Fruit fly (Drosophila melanogaster) whole organism, embryonic: ENCODE measurements around the gene Sulf1.
A peak's percentile ranks its signal among the peaks of the same experiment; 100 is the strongest.

Source experiments
- Antp ChIP-seq: fragments of 200-800 bp; sonication (Bioruptor generic); optimal IDR thresholded peaks from 3 replicates; lab custom pipeline; 2016; ENCODE audit warnings: missing biosample characterization, missing genetic modification characterization
- CG10565 ChIP-seq: fragments of 200-800 bp; sonication (Bioruptor generic); optimal IDR thresholded peaks from 3 replicates; lab custom pipeline; 2016; ENCODE audit warnings: missing biosample characterization, mild to moderate bottlenecking, missing genetic modification characterization
- CG12155 ChIP-seq: fragments of 200-800 bp; sonication (Bioruptor generic); optimal IDR thresholded peaks from 3 replicates; lab custom pipeline; 2016; ENCODE audit warnings: missing biosample characterization, missing genetic modification characterization
- CG14050 ChIP-seq: fragments of 200-800 bp; sonication (Bioruptor generic); IDR thresholded peaks from 3 replicates; pipeline ENCODE4 v1.3.6; 2022; ENCODE audit warnings: missing biosample characterization, missing genetic modification characterization
- CG14710 ChIP-seq: fragments of 200-800 bp; sonication (Bioruptor generic); optimal IDR thresholded peaks from 3 replicates; lab custom pipeline; 2019; ENCODE audit warnings: missing biosample characterization, mild to moderate bottlenecking, missing genetic modification characterization, moderate library complexity
- CG14965 ChIP-seq: fragments of 200-800 bp; sonication (Bioruptor generic); optimal IDR thresholded peaks from 2 replicates; lab custom pipeline; 2016; ENCODE audit warnings: missing biosample characterization, missing genetic modification characterization, borderline replicate concordance
- CG16863 ChIP-seq: fragments of 200-800 bp; sonication (Bioruptor generic); optimal IDR thresholded peaks from 3 replicates; lab custom pipeline; 2016; ENCODE audit warnings: missing biosample characterization, missing genetic modification characterization
- CG17359 ChIP-seq: fragments of 200-800 bp; sonication (Bioruptor generic); optimal IDR thresholded peaks from 3 replicates; lab custom pipeline; 2018; ENCODE audit warnings: missing biosample characterization, mild to moderate bottlenecking, missing genetic modification characterization, moderate library complexity
- CG17612 ChIP-seq: fragments of 200-800 bp; sonication (Bioruptor generic); IDR thresholded peaks from 2 replicates; pipeline ENCODE4 v1.3.6; 2022; ENCODE audit warnings: missing biosample characterization, missing genetic modification characterization
- CG17829 ChIP-seq: fragments of 200-800 bp; optimal IDR thresholded peaks from 2 replicates; lab custom pipeline; 2019; ENCODE audit warnings: missing biosample characterization, mild to moderate bottlenecking, missing genetic modification characterization, moderate library complexity
- CG18011 ChIP-seq: fragments of 200-800 bp; sonication (Bioruptor generic); optimal IDR thresholded peaks from 2 replicates; lab custom pipeline; 2017; ENCODE audit warnings: missing biosample characterization, missing genetic modification characterization, mild to moderate bottlenecking, moderate library complexity, missing genotype
- CG18764 ChIP-seq: fragments of 200-800 bp; sonication (Bioruptor generic); optimal IDR thresholded peaks from 3 replicates; lab custom pipeline; 2016; ENCODE audit warnings: missing biosample characterization, missing genetic modification characterization
- CG2129 ChIP-seq: fragments of 200-800 bp; sonication (Bioruptor generic); IDR thresholded peaks from 2 replicates; pipeline ENCODE4 v1.3.6; 2022; ENCODE audit warnings: missing biosample characterization, missing genetic modification characterization; ENCODE audit not compliant: partially characterized antibody
- CG2712 ChIP-seq: fragments of 200-800 bp; optimal IDR thresholded peaks from 3 replicates; lab custom pipeline; 2019; ENCODE audit warnings: missing biosample characterization, mild to moderate bottlenecking, missing genetic modification characterization, moderate library complexity
- CG3838 ChIP-seq: fragments of 200-800 bp; sonication (Bioruptor generic); optimal IDR thresholded peaks from 3 replicates; lab custom pipeline; 2016; ENCODE audit warnings: missing biosample characterization, missing genetic modification characterization
- CG3995 ChIP-seq: fragments of 200-800 bp; sonication (Bioruptor generic); optimal IDR thresholded peaks from 3 replicates; lab custom pipeline; 2016; ENCODE audit warnings: missing biosample characterization, missing genetic modification characterization
- CG4404 ChIP-seq: fragments of 200-800 bp; sonication (Bioruptor generic); IDR thresholded peaks from 2 replicates; pipeline ENCODE4 v1.3.6; 2022; ENCODE audit warnings: missing biosample characterization, missing genetic modification characterization
- CG8089 ChIP-seq: fragments of 200-800 bp; sonication (Bioruptor generic); optimal IDR thresholded peaks from 3 replicates; lab custom pipeline; 2016; ENCODE audit warnings: missing biosample characterization, missing genetic modification characterization
- CG8765 ChIP-seq: fragments of 200-800 bp; sonication (Bioruptor generic); IDR thresholded peaks from 2 replicates; pipeline ENCODE4 v1.3.6; 2022; ENCODE audit warnings: missing biosample characterization, missing genetic modification characterization
- Hmr ChIP-seq: fragments of 200-800 bp; sonication (Bioruptor generic); optimal IDR thresholded peaks from 3 replicates; lab custom pipeline; 2017; ENCODE audit warnings: mild to moderate bottlenecking, missing biosample characterization, missing genetic modification reagents, missing genetic modification characterization
- Mrtf ChIP-seq: fragments of 200-800 bp; sonication (Bioruptor generic); IDR thresholded peaks from 3 replicates; pipeline ENCODE4 v1.3.6; 2022; ENCODE audit warnings: missing biosample characterization, missing genetic modification characterization
- NC2β ChIP-seq: fragments of 200-800 bp; sonication (Bioruptor generic); optimal IDR thresholded peaks from 2 replicates; lab custom pipeline; 2016; ENCODE audit warnings: missing biosample characterization, missing genetic modification characterization
- Nf-YB ChIP-seq: fragments of 200-800 bp; sonication (Bioruptor generic); optimal IDR thresholded peaks from 3 replicates; lab custom pipeline; 2019; ENCODE audit warnings: missing biosample characterization, mild to moderate bottlenecking, missing genetic modification characterization, moderate library complexity
- Opbp ChIP-seq: fragments of 200-800 bp; sonication (Bioruptor generic); IDR thresholded peaks from 3 replicates; pipeline ENCODE4 v1.3.6; 2022; ENCODE audit warnings: missing biosample characterization, missing genetic modification characterization; ENCODE audit not compliant: partially characterized antibody
- Optix ChIP-seq: fragments of 200-800 bp; sonication (Bioruptor generic); IDR thresholded peaks from 3 replicates; pipeline ENCODE4 v1.3.6; 2022; ENCODE audit warnings: missing biosample characterization, missing genetic modification characterization
- Ravus ChIP-seq: fragments of 200-800 bp; sonication (Bioruptor generic); IDR thresholded peaks from 2 replicates; pipeline ENCODE4 v1.3.6; 2022; ENCODE audit warnings: missing biosample characterization, missing genetic modification characterization
- Scr ChIP-seq: fragments of 200-800 bp; sonication (Bioruptor generic); IDR thresholded peaks from 2 replicates; pipeline ENCODE4 v1.3.6; 2022; ENCODE audit warnings: missing biosample characterization, missing genetic modification characterization; ENCODE audit not compliant: partially characterized antibody
- Ssrp ChIP-seq: fragments of 200-800 bp; sonication (Bioruptor generic); optimal IDR thresholded peaks from 2 replicates; lab custom pipeline; 2018; ENCODE audit warnings: missing biosample characterization, mild to moderate bottlenecking, missing genetic modification characterization, moderate library complexity
- aop ChIP-seq: fragments of 200-800 bp; sonication (Bioruptor generic); IDR thresholded peaks from 2 replicates; pipeline ENCODE4 v1.3.6; 2022; ENCODE audit warnings: missing biosample characterization, missing genetic modification characterization
- chn ChIP-seq: fragments of 200-800 bp; sonication (Bioruptor generic); optimal IDR thresholded peaks from 2 replicates; lab custom pipeline; 2016; ENCODE audit warnings: missing biosample characterization, missing genetic modification characterization
- dan ChIP-seq: fragments of 200-800 bp; sonication (Bioruptor generic); IDR thresholded peaks from 2 replicates; pipeline ENCODE4 v1.3.6; 2022; ENCODE audit warnings: missing biosample characterization, missing genetic modification characterization
- ems ChIP-seq: fragments of 200-800 bp; sonication (Bioruptor generic); optimal IDR thresholded peaks from 3 replicates; lab custom pipeline; 2016; ENCODE audit warnings: missing biosample characterization, missing genetic modification characterization
- gfzf ChIP-seq: fragments of 200-800 bp; sonication (Bioruptor generic); optimal IDR thresholded peaks from 2 replicates; lab custom pipeline; 2016; ENCODE audit warnings: missing biosample characterization, mild to moderate bottlenecking, missing genetic modification characterization, moderate library complexity
- gsb-n ChIP-seq: fragments of 200-800 bp; sonication (Bioruptor generic); optimal IDR thresholded peaks from 3 replicates; lab custom pipeline; 2018; ENCODE audit warnings: missing biosample characterization, mild to moderate bottlenecking, missing genetic modification characterization
- hth ChIP-seq: fragments of >200 bp; optimal IDR thresholded peaks from 2 replicates; lab custom pipeline; 2017; ENCODE audit warnings: inconsistent platforms
- kah ChIP-seq: fragments of 200-800 bp; sonication (Bioruptor generic); optimal IDR thresholded peaks from 2 replicates; lab custom pipeline; 2018; ENCODE audit warnings: missing biosample characterization, mild to moderate bottlenecking, missing genetic modification characterization
- lmd ChIP-seq: fragments of 200-800 bp; sonication (Bioruptor generic); IDR thresholded peaks from 2 replicates; pipeline ENCODE4 v1.3.6; 2022; ENCODE audit warnings: missing biosample characterization, missing genetic modification characterization
- mld ChIP-seq: fragments of 200-800 bp; sonication (Bioruptor generic); IDR thresholded peaks from 3 replicates; pipeline ENCODE4 v1.3.6; 2022; ENCODE audit warnings: missing biosample characterization, missing genetic modification characterization; ENCODE audit not compliant: partially characterized antibody
- nerfin-2 ChIP-seq: fragments of 200-800 bp; sonication (Bioruptor generic); IDR thresholded peaks from 2 replicates; pipeline ENCODE4 v1.3.6; 2022; ENCODE audit warnings: missing biosample characterization, missing genetic modification characterization; ENCODE audit not compliant: partially characterized antibody
- otp ChIP-seq: fragments of 200-800 bp; sonication (Bioruptor generic); IDR thresholded peaks from 3 replicates; pipeline ENCODE4, ENCODE4 v1.3.6; 2022; ENCODE audit warnings: missing biosample characterization, missing genetic modification characterization
- pho ChIP-seq: fragments of 200-800 bp; sonication (Bioruptor generic); optimal IDR thresholded peaks from 2 replicates; lab custom pipeline; 2016; ENCODE audit warnings: missing biosample characterization, missing genetic modification characterization
- pros ChIP-seq: fragments of 200-800 bp; sonication (Bioruptor generic); optimal IDR thresholded peaks from 3 replicates; lab custom pipeline; 2019; ENCODE audit warnings: missing biosample characterization, mild to moderate bottlenecking, missing genetic modification characterization, moderate library complexity
- ro ChIP-seq: fragments of 200-800 bp; sonication (Bioruptor generic); IDR thresholded peaks from 2 replicates; pipeline ENCODE4 v1.3.6; 2022; ENCODE audit warnings: missing biosample characterization, missing genetic modification characterization
- salm ChIP-seq: fragments of 200-800 bp; sonication (Bioruptor generic); optimal IDR thresholded peaks from 2 replicates; lab custom pipeline; 2018; ENCODE audit warnings: missing biosample characterization, mild to moderate bottlenecking, missing genetic modification characterization
- sob ChIP-seq: fragments of 200-800 bp; sonication (Bioruptor generic); IDR thresholded peaks from 2 replicates; pipeline ENCODE4 v1.3.6; 2022; ENCODE audit warnings: missing biosample characterization, missing genetic modification characterization
- tin ChIP-seq: fragments of 200-800 bp; sonication (Bioruptor generic); optimal IDR thresholded peaks from 3 replicates; lab custom pipeline; 2016; ENCODE audit warnings: missing biosample characterization, missing genetic modification characterization
- tio ChIP-seq: fragments of 200-800 bp; sonication (Bioruptor generic); optimal IDR thresholded peaks from 2 replicates; lab custom pipeline; 2017; ENCODE audit warnings: missing biosample characterization, missing genetic modification characterization, inconsistent platforms
- twi ChIP-seq: fragments of 200-800 bp; optimal IDR thresholded peaks from 2 replicates; lab custom pipeline; 2019; ENCODE audit warnings: missing biosample characterization, mild to moderate bottlenecking, missing genetic modification characterization, moderate library complexity
- tx ChIP-seq: fragments of 200-800 bp; sonication (Bioruptor generic); optimal IDR thresholded peaks from 2 replicates; lab custom pipeline; 2016; ENCODE audit warnings: missing biosample characterization, missing genetic modification characterization
- vvl ChIP-seq: fragments of 200-800 bp; sonication (Bioruptor generic); IDR thresholded peaks from 2 replicates; pipeline ENCODE4 v1.3.6; 2022; ENCODE audit warnings: missing biosample characterization, missing genetic modification characterization
- wek ChIP-seq: fragments of 200-800 bp; sonication (Bioruptor generic); optimal IDR thresholded peaks from 3 replicates; lab custom pipeline; 2018; ENCODE audit warnings: missing biosample characterization, mild to moderate bottlenecking, missing genetic modification characterization, moderate library complexity
- z ChIP-seq: fragments of 200-800 bp; sonication (Bioruptor generic); IDR thresholded peaks from 3 replicates; pipeline ENCODE4 v1.3.6; 2022; ENCODE audit warnings: missing biosample characterization, missing genetic modification characterization

Gene Sulf1

dm6 chr3R:16355393-16355943 lies 16.1 kb upstream of the Sulf1 start (continued):
- TF ChIP-seq gsb-n (tag; lab: Kevin White, UChicago) (no peak), Ssrp (no peak), Nf-YB (GFP tag; lab: Kevin White, UChicago) (no peak), Hmr (peak; percentile 71), CG8765 (GFP tag; lab: Robert Waterston, UW) (no peak), CG3995 (GFP tag; lab: Kevin White, UChicago) (no peak), pros (no peak), CG2129 (GFP tag; lab: Robert Waterston, UW) (no peak), CG17359 (tag; lab: Kevin White, UChicago) (peak; percentile 33), mld (GFP tag; lab: Robert Waterston, UW) (no peak), chn (GFP tag; lab: Kevin White, UChicago) (no peak), CG14710 (tag; lab: Kevin White, UChicago) (no peak), CG14050 (no peak), sob (GFP tag; lab: Robert Waterston, UW) (peak; percentile 63), lmd (peak; percentile 31; the same call in 1 of the 2 replicates), CG10565 (GFP tag; lab: Kevin White, UChicago) (no peak), Antp (peak; percentile 64), CG18764 (GFP tag; lab: Kevin White, UChicago) (no peak), wek (GFP tag; lab: Kevin White, UChicago) (no peak), CG14965 (GFP tag; lab: Kevin White, UChicago) (no peak), Ravus (no peak), tio (no peak), Optix (GFP tag; lab: Robert Waterston, UW) (no peak), twi (tag; lab: Kevin White, UChicago) (no peak), CG12155 (peak; percentile 18), CG8089 (no peak), Mrtf (no peak; the same call in 2 of the 3 replicates), nerfin-2 (no peak), NC2β (GFP tag; lab: Kevin White, UChicago) (no peak), CG4404 (GFP tag; lab: Robert Waterston, UW) (no peak), CG17612 (GFP tag; lab: Robert Waterston, UW) (no peak), hth (no peak), gfzf (GFP tag; lab: Kevin White, UChicago) (no peak), salm (no peak), z (GFP tag; lab: Robert Waterston, UW) (no peak), tin (GFP tag; lab: Kevin White, UChicago) (no peak), aop (GFP tag; lab: Robert Waterston, UW) (no peak), CG16863 (no peak), tx (GFP tag; lab: Kevin White, UChicago) (peak; percentile 36), CG3838 (no peak), pho (GFP tag; lab: Kevin White, UChicago) (peak; percentile 61), CG17829 (tag; lab: Kevin White, UChicago) (no peak), kah (GFP tag; lab: Kevin White, UChicago) (peak; percentile 35), CG2712 (no peak), ro (GFP tag; lab: Robert Waterston, UW) (no peak), ems (GFP tag; lab: Kevin White, UChicago) (peak; percentile 4), dan (GFP tag; lab: Robert Waterston, UW) (no peak), CG18011 (no peak), otp (no peak), vvl (GFP tag; lab: Robert Waterston, UW) (no peak), Opbp (GFP tag; lab: Robert Waterston, UW) (no peak), Scr (GFP tag; lab: Robert Waterston, UW) (no peak)
